Fruit fly (Drosophila melanogaster) Kc167 (cell line): ENCODE measurements around the gene EMC10.

Source experiments
- Myc ChIP-seq: fragments of >200 bp; optimal IDR thresholded peaks from 2 replicates; lab custom pipeline; 2017; ENCODE audit warnings: missing external identifiers
- h ChIP-seq: fragments of >200 bp; optimal IDR thresholded peaks from 3 replicates; lab custom pipeline; 2018; ENCODE audit warnings: missing external identifiers
- insv ChIP-seq: fragments of >200 bp; optimal IDR thresholded peaks from 3 replicates; lab custom pipeline; 2018; ENCODE audit warnings: missing external identifiers
- psq ChIP-seq: fragments of >200 bp; optimal IDR thresholded peaks from 2 replicates; lab custom pipeline; 2017; ENCODE audit warnings: missing external identifiers

DNA sequence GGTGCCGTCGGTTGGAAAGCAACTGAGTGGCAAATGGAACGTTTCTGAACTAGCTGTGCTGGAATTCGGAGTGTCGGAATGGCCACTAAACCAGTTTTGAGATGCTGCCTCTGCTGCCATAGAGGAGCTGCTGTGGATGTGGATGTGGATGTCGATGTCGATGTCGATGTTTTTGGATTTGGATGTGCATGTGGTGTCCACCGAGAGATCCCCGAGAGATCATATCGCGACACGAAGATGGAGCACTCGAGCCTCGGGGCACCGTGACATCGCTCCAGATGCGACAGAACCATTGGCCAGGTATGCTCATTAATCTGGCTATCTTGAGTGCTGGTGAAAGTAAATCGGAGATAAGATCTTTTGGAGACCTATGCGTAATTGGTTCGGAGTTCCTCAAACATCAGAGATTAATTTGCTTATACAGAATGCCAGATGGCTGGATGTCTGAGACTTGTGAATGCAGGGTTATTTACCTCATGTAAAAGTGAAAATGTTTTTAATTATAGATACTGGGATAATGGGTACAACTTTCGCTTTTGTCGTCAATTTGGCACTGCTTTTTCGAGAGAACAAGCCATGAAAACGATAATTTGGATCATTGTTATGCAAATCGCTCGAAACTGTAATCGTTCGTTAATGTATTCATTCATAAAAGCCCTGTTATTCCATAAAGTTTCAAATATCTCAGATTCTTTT, 15.6 kb upstream of the EMC10 start, which contains the start of gene CG7173:
- TF ChIP-seq psq (lab: Kevin White, UChicago) (no peak), insv (lab: Kevin White, UChicago) (no peak), Myc (lab: Kevin White, UChicago) (no peak), h (lab: Kevin White, UChicago) (no peak)
